Fruit fly (Drosophila melanogaster) whole organism, wandering third instar larva: Measurements from ENCODE around the gene Cpr78Ca.

Source experiments
- CG9705 ChIP-seq: fragments of 200-800 bp; sonication (Bioruptor generic); optimal IDR thresholded peaks from 2 replicates; lab custom pipeline; 2018; ENCODE audit warnings: missing biosample characterization, mild to moderate bottlenecking, missing genetic modification characterization
- Mio ChIP-seq: sonication (Bioruptor generic); optimal IDR thresholded peaks from 2 replicates; lab custom pipeline; 2016; ENCODE audit warnings: missing biosample characterization, missing genetic modification characterization
- Myc ChIP-seq: fragments of >200 bp; optimal IDR thresholded peaks from 2 replicates; lab custom pipeline; 2017
- Rel ChIP-seq, 2 experiments: fragments of 200-800 bp; sonication (Bioruptor generic) in 1 of 2; optimal IDR thresholded peaks; 2 replicates in 1 of 2; 3 replicates in 1 of 2; lab custom pipeline; 2016 to 2019; ENCODE audit warnings: mild to moderate bottlenecking in 2 of 2, missing biosample characterization in 2 of 2, missing genetic modification characterization in 2 of 2, moderate library complexity in 1 of 2
- br ChIP-seq: fragments of 200-800 bp; sonication (Bioruptor generic); optimal IDR thresholded peaks from 2 replicates; lab custom pipeline; 2016; ENCODE audit warnings: missing biosample characterization, missing genetic modification characterization
- foxo ChIP-seq, 2 experiments: fragments of 200-800 bp; sonication (Bioruptor generic); optimal IDR thresholded peaks; 2 replicates in 1 of 2; 3 replicates in 1 of 2; lab custom pipeline; 2016 to 2017; ENCODE audit warnings: missing biosample characterization in 2 of 2, missing genetic modification characterization in 2 of 2
- h ChIP-seq: fragments of 200-800 bp; sonication (Bioruptor generic); optimal IDR thresholded peaks from 3 replicates; lab custom pipeline; 2016; ENCODE audit warnings: missing biosample characterization, mild to moderate bottlenecking, missing genetic modification characterization
- jim ChIP-seq: fragments of 175-275, 200-325 bp; sonication (Bioruptor generic); optimal IDR thresholded peaks from 2 replicates; lab custom pipeline; 2016; ENCODE audit warnings: missing biosample characterization, mild to moderate bottlenecking, missing genetic modification characterization
- pan ChIP-seq: fragments of >200 bp; optimal IDR thresholded peaks from 2 replicates; lab custom pipeline; 2017
- usp ChIP-seq: fragments of >200 bp; optimal IDR thresholded peaks from 2 replicates; lab custom pipeline; 2017; ENCODE audit warnings: missing biosample characterization, missing genetic modification characterization

DNA sequence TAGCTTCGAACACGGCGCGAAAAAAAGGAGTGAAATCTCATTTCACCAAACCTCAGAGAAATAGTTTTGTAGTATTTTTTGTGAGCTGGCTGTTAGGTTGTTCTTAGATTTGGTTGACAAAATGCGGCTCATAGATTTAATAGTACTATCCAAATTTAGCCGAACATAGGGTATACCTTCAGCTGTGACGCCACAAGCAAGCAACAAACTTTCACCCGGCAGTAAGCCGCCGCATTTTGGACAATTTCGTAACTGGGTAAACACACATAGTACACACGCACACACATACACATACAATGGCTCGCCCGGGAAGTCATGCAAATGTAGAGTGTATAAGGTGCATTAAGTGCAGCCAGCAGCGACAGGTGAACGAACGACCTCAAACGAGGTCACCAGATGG, 33.3 kb downstream of the Cpr78Ca start:
- TF ChIP-seq usp (GFP tag; lab: Kevin White, UChicago): no peak
- no peak for TF ChIP-seq Myc
- no peak for TF ChIP-seq CG9705 (GFP tag; lab: Kevin White, UChicago)
- no peak for TF ChIP-seq jim
- no peak for TF ChIP-seq Rel (GFP tag; optimal IDR thresholded peaks at IDR 0.05; lab: Kevin White, UChicago)
- no peak for TF ChIP-seq Rel (tag; optimal IDR thresholded peaks at IDR 0.05; lab: Kevin White, UChicago)
- TF ChIP-seq pan: no peak
- no peak for TF ChIP-seq Mio (GFP tag; lab: Kevin White, UChicago)
- TF ChIP-seq h (GFP tag; lab: Kevin White, UChicago): no peak
- TF ChIP-seq br (GFP tag; lab: Kevin White, UChicago): no peak
- no peak for TF ChIP-seq foxo (GFP tag; optimal IDR thresholded peaks at IDR 0.05; lab: Kevin White, UChicago)
